Worm (Caenorhabditis elegans) whole organism, young adult: ENCODE measurements around the gene C25E10.10.

Experiments
- ama-1 ChIP-seq, 3 experiments: fragments of 150-350 bp in 1 of 3; sonication (generic microtip) in 2 of 3; optimal IDR thresholded peaks; 2 replicates each; lab custom pipeline; 2014 to 2018; ENCODE audit warnings: missing biosample characterization in 2 of 3, missing genetic modification characterization in 2 of 3, missing genetic modification reagents in 2 of 3
- die-1 ChIP-seq: sonication (generic microtip); optimal IDR thresholded peaks from 2 replicates; lab custom pipeline; 2016; ENCODE audit warnings: missing genotype, mild to moderate bottlenecking, missing genetic modification characterization, missing compliant biosample characterization
- hsf-1 ChIP-seq: fragments of 200-800 bp; sonication (Bioruptor generic); IDR thresholded peaks from 2 replicates; pipeline ENCODE4 v1.3.6; 2022; ENCODE audit warnings: missing genetic modification reagents, missing genetic modification characterization, missing compliant biosample characterization
- lin-35 ChIP-seq, 3 experiments: fragments of 150-350 bp in 2 of 3; sonication (generic microtip) in 1 of 3; optimal IDR thresholded peaks; 2 replicates each; lab custom pipeline; 2014 to 2018; ENCODE audit warnings: missing biosample characterization in 3 of 3, missing genetic modification characterization in 3 of 3, missing genetic modification reagents in 3 of 3
- lin-40 ChIP-seq: sonication (generic microtip); optimal IDR thresholded peaks from 2 replicates; lab custom pipeline; 2016; ENCODE audit warnings: missing genetic modification characterization, mild to moderate bottlenecking, missing compliant biosample characterization, missing genotype, missing genetic modification reagents
- pha-4 ChIP-seq: fragments of 150-350 bp; sonication (generic microtip); optimal IDR thresholded peaks from 2 replicates; lab custom pipeline; 2014; ENCODE audit warnings: missing biosample characterization, missing genetic modification reagents, missing genetic modification characterization
- snpc-4 ChIP-seq, 5 experiments: fragments of 150-350 bp in 1 of 5; sonication (generic microtip) in 4 of 5; optimal IDR thresholded peaks; 2 replicates each; lab custom pipeline; 2014 to 2018; ENCODE audit warnings: missing genetic modification characterization in 5 of 5, missing biosample characterization in 3 of 5, antibody characterized with exemption in 2 of 5, mild to moderate bottlenecking in 2 of 5, missing compliant biosample characterization in 2 of 5, missing genotype in 2 of 5, moderate library complexity in 2 of 5, missing genetic modification reagents in 1 of 5
- xnd-1 ChIP-seq: sonication (generic microtip); optimal IDR thresholded peaks from 2 replicates; lab custom pipeline; 2016; ENCODE audit warnings: missing genotype, missing genetic modification reagents, missing genetic modification characterization, missing compliant biosample characterization

- TF ChIP-seq hsf-1, result no peak
- TF ChIP-seq ama-1 (optimal IDR thresholded peaks at IDR 0.05; lab: Kevin White, UChicago), result no peak
- no peak for TF ChIP-seq ama-1 (GFP tag; optimal IDR thresholded peaks at IDR 0.05; lab: Kevin White, UChicago)
- TF ChIP-seq pha-4 (tag; lab: Kevin White, UChicago), result no peak
- no peak for TF ChIP-seq lin-40 (tag; lab: Kevin White, UChicago)
- TF ChIP-seq snpc-4 (GFP tag; optimal IDR thresholded peaks at IDR 0.05; lab: Kevin White, UChicago), result no peak
- no peak for TF ChIP-seq snpc-4 (tag; optimal IDR thresholded peaks at IDR 0.05; lab: Kevin White, UChicago)
- no peak for TF ChIP-seq xnd-1 (tag; lab: Kevin White, UChicago)
- no peak for TF ChIP-seq lin-35 (GFP tag; optimal IDR thresholded peaks at IDR 0.05; lab: Kevin White, UChicago)
- TF ChIP-seq die-1 (tag; lab: Kevin White, UChicago), result no peak
These were observed 9.8 kb upstream of the C25E10.10 start for ce11 chrV:9065915-9066314.
